Worm (Caenorhabditis elegans) whole organism, midembryonic: ENCODE measurements around the gene immp-1.

Experiments
- flt-1 ChIP-seq: fragments of 200-800 bp; sonication (Bioruptor generic); IDR thresholded peaks from 2 replicates; pipeline ENCODE4 v1.3.6; 2022; ENCODE audit warnings: missing genetic modification characterization, missing compliant biosample characterization
- ref-1 ChIP-seq: fragments of 200-800 bp; sonication (Bioruptor generic); conservative IDR thresholded peaks from 2 replicates; pipeline ENCODE4 v1.3.6; 2022; ENCODE audit warnings: missing genetic modification reagents, missing genetic modification characterization, missing compliant biosample characterization

DNA sequence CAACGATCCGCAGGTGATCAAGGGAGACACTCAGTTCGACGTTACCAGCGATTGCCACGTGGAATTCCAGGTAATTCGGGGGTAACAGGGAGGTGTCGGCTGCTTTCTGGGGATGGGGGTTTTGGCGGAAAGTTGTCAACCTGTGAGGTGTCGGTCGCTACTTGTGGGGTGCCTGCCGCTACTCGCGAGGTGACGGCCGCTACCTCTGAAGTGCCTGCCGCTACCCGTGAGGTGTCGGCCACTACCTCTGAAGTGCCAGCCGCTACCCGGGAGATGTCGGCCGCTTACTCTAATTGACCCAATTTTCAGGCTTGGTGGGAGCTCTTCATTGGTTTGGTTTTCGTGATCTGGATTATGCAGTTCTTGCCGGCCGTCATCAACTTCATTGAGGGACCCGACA, 43.9 kb upstream of the immp-1 start:
- TF ChIP-seq ref-1 (GFP tag; lab: Robert Waterston, UW) (no peak), flt-1 (GFP tag; lab: Robert Waterston, UW) (no peak)
